Fruit fly (Drosophila melanogaster): ENCODE results near the gene tko.
A peak's percentile ranks its signal among the peaks of the same experiment; 100 is the strongest.

tko gene

dm6 chrX:2469843-2470442 lies 26.2 kb upstream of the tko start, which contains the start of gene boi (continued):
- TF ChIP-seq CG10267 (tag; optimal IDR thresholded peaks at IDR 0.05) (peak; percentile 18), CG33557 (GFP tag; optimal IDR thresholded peaks at IDR 0.05) (no peak), lov (optimal IDR thresholded peaks at IDR 0.05) (no peak), lov (GFP tag; IDR thresholded peaks at IDR 0.05) (0 out of 3 replicates have a peak, but pooled peaks have one; percentile 33), sqz (GFP tag; optimal IDR thresholded peaks at IDR 0.05) (peak; percentile 27), CG7745 (tag; optimal IDR thresholded peaks at IDR 0.05) (no peak), HHEX (GFP tag; optimal IDR thresholded peaks at IDR 0.05) (peak; percentile 17)

DNA sequence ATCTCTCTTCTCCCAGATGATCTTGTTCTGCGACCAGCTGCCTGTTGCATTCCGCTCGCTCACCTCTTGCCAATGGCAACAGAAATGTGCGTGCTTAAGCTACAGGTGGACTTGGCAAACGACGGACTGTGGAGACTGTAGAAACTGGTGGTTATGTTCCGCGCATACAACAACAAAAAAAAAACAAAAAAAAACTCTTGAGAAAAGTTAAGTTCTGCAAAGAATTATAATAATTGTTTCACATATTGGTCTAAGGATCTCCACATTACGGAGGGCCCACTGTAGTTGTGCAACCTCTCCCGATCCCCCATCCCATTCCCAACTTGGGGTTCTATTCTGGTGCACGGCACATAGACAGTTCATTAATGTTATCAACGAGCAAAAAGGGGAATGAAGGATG lies 24.8 kb upstream of the tko start:
- peak; percentile 56 for TF ChIP-seq NfI (GFP tag; optimal IDR thresholded peaks at IDR 0.05)
- peak; percentile 63 for TF ChIP-seq slp2 (GFP tag; optimal IDR thresholded peaks at IDR 0.05)
- no peak for TF ChIP-seq hbn (GFP tag; IDR thresholded peaks at IDR 0.05; ENCODE audit: partially characterized antibody)
- no peak for TF ChIP-seq crol (GFP tag; IDR thresholded peaks at IDR 0.05)
- TF ChIP-seq CG11560 (tag; IDR thresholded peaks at IDR 0.05): peak; percentile 29; the same call in 1 of the 3 replicates
- TF ChIP-seq CG11398 (GFP tag; optimal IDR thresholded peaks at IDR 0.05): peak; percentile 66
- no peak for TF ChIP-seq CG15514 (GFP tag; optimal IDR thresholded peaks at IDR 0.05)
- TF ChIP-seq CG34376 (GFP tag; optimal IDR thresholded peaks at IDR 0.05): no peak
- 0 out of 2 replicates have a peak, but pooled peaks have one; percentile 65 for TF ChIP-seq sim (GFP tag; IDR thresholded peaks at IDR 0.05)
- TF ChIP-seq Lhr (GFP tag; optimal IDR thresholded peaks at IDR 0.05): peak; percentile 28
- peak; percentile 82 for TF ChIP-seq row (GFP tag; IDR thresholded peaks at IDR 0.05)
- peak; percentile 91 for TF ChIP-seq CG4404 (GFP tag; IDR thresholded peaks at IDR 0.05)
- peak; percentile 18 for TF ChIP-seq fd102C (GFP tag; optimal IDR thresholded peaks at IDR 0.05)
- TF ChIP-seq Abd-B (GFP tag; optimal IDR thresholded peaks at IDR 0.05): peak; percentile 51
- TF ChIP-seq Hr78 (GFP tag; optimal IDR thresholded peaks at IDR 0.05): no peak
- no peak for TF ChIP-seq CG8478 (optimal IDR thresholded peaks at IDR 0.05)
- TF ChIP-seq hkb (optimal IDR thresholded peaks at IDR 0.05): no peak
- TF ChIP-seq hkb (GFP tag; IDR thresholded peaks at IDR 0.05): peak; percentile 80
- TF ChIP-seq chif (GFP tag; optimal IDR thresholded peaks at IDR 0.05): peak; percentile 52 to 86
- peak; percentile 68 for TF ChIP-seq CG10267 (tag; optimal IDR thresholded peaks at IDR 0.05)
- peak; percentile 87 for TF ChIP-seq dmrt11E (tag; optimal IDR thresholded peaks at IDR 0.05)
- TF ChIP-seq CG7271 (tag; optimal IDR thresholded peaks at IDR 0.05): peak; percentile 29
- TF ChIP-seq dm (GFP tag; optimal IDR thresholded peaks at IDR 0.05): peak; percentile 51
- TF ChIP-seq CG10979 (tag; optimal IDR thresholded peaks at IDR 0.05): peak; percentile 84
- TF ChIP-seq pum (GFP tag; optimal IDR thresholded peaks at IDR 0.05): peak; percentile 72
- TF ChIP-seq kni (GFP tag; optimal IDR thresholded peaks at IDR 0.05): peak; percentile 30
- peak; percentile 81 for TF ChIP-seq CG4820 (GFP tag; optimal IDR thresholded peaks at IDR 0.05)
- TF ChIP-seq Oli (tag; optimal IDR thresholded peaks at IDR 0.05): peak; percentile 73
- TF ChIP-seq Usf (GFP tag; optimal IDR thresholded peaks at IDR 0.05): peak; percentile 32
- peak; percentile 44 for TF ChIP-seq CG1792 (GFP tag; optimal IDR thresholded peaks at IDR 0.05)
- TF ChIP-seq CG17186 (GFP tag; optimal IDR thresholded peaks at IDR 0.05): peak; percentile 15
- TF ChIP-seq Asciz (GFP tag; optimal IDR thresholded peaks at IDR 0.05): peak; percentile 66
- peak; percentile 72 for TF ChIP-seq CG17359 (tag; optimal IDR thresholded peaks at IDR 0.05)
- TF ChIP-seq Dek (tag; optimal IDR thresholded peaks at IDR 0.05): no peak
- TF ChIP-seq GATAe (GFP tag; conservative IDR thresholded peaks at IDR 0.05): no peak
- peak; percentile 18 for TF ChIP-seq CG15073 (GFP tag; optimal IDR thresholded peaks at IDR 0.05)
- TF ChIP-seq Scr (GFP tag; IDR thresholded peaks at IDR 0.05; ENCODE audit: partially characterized antibody): no peak
- TF ChIP-seq Atf6 (GFP tag; IDR thresholded peaks at IDR 0.05): no peak
- TF ChIP-seq CkIIα-i1 (GFP tag; IDR thresholded peaks at IDR 0.05): no peak
- TF ChIP-seq CG31441 (GFP tag; IDR thresholded peaks at IDR 0.05): peak; percentile 80
- TF ChIP-seq CG32532 (GFP tag; IDR thresholded peaks at IDR 0.05): 0 out of 2 replicates have a peak, but pooled peaks have one; percentile 40
- peak in 1 of 2 experiments; percentile 81 for TF ChIP-seq eve (GFP tag; optimal IDR thresholded peaks at IDR 0.05)
